Fruit fly (Drosophila melanogaster) whole organism, embryonic: ENCODE results near the gene CG31952.

Experiments used
- Antp ChIP-seq: fragments of 200-800 bp; sonication (Bioruptor generic); optimal IDR thresholded peaks from 3 replicates; lab custom pipeline; 2016; ENCODE audit warnings: missing biosample characterization, missing genetic modification characterization
- B-H1 ChIP-seq: fragments of 200-800 bp; sonication (Bioruptor generic); IDR thresholded peaks from 3 replicates; pipeline ENCODE4 v1.3.6; 2022; ENCODE audit warnings: missing biosample characterization, missing genetic modification characterization
- CG10209 ChIP-seq: fragments of 200-800 bp; sonication (Bioruptor generic); optimal IDR thresholded peaks from 3 replicates; lab custom pipeline; 2017; ENCODE audit warnings: missing biosample characterization, mild to moderate bottlenecking, missing genetic modification characterization, missing genetic modification reagents
- CG15514 ChIP-seq: fragments of 200-800 bp; sonication (Bioruptor generic); optimal IDR thresholded peaks from 3 replicates; lab custom pipeline; 2017; ENCODE audit warnings: missing biosample characterization, missing genetic modification characterization, mild to moderate bottlenecking, moderate library complexity, missing genetic modification reagents
- CG1647 ChIP-seq: fragments of 200-800 bp; sonication (Bioruptor generic); optimal IDR thresholded peaks from 3 replicates; lab custom pipeline; 2016; ENCODE audit warnings: missing biosample characterization, missing genetic modification characterization
- CG17186 ChIP-seq: fragments of 200-800 bp; sonication (Bioruptor generic); optimal IDR thresholded peaks from 3 replicates; lab custom pipeline; 2017; ENCODE audit warnings: missing biosample characterization, missing genetic modification reagents, missing genetic modification characterization
- CG17328 ChIP-seq: fragments of 200-800 bp; sonication (Bioruptor generic); IDR thresholded peaks from 2 replicates; pipeline ENCODE4 v1.3.6; 2022; ENCODE audit warnings: missing biosample characterization, missing genetic modification characterization
- CG17829 ChIP-seq: fragments of 200-800 bp; optimal IDR thresholded peaks from 2 replicates; lab custom pipeline; 2019; ENCODE audit warnings: missing biosample characterization, mild to moderate bottlenecking, missing genetic modification characterization, moderate library complexity
- CG18619 ChIP-seq: fragments of 200-800 bp; sonication (Bioruptor generic); optimal IDR thresholded peaks from 3 replicates; lab custom pipeline; 2017; ENCODE audit warnings: missing biosample characterization, mild to moderate bottlenecking, missing genetic modification characterization
- CG31388 ChIP-seq: fragments of 200-800 bp; sonication (Bioruptor generic); optimal IDR thresholded peaks from 2 replicates; lab custom pipeline; 2016; ENCODE audit warnings: missing biosample characterization, missing genetic modification characterization
- CG3163 ChIP-seq: fragments of 200-800 bp; sonication (Bioruptor generic); optimal IDR thresholded peaks from 3 replicates; lab custom pipeline; 2016; ENCODE audit warnings: missing biosample characterization, missing genetic modification characterization
- CG3281 ChIP-seq: fragments of 200-800 bp; sonication (Bioruptor generic); optimal IDR thresholded peaks from 3 replicates; lab custom pipeline; 2017; ENCODE audit warnings: missing biosample characterization, mild to moderate bottlenecking, missing genetic modification characterization
- CG3407 ChIP-seq: fragments of 200-800 bp; sonication (Bioruptor generic); optimal IDR thresholded peaks from 2 replicates; lab custom pipeline; 2018; ENCODE audit warnings: missing biosample characterization, mild to moderate bottlenecking, missing genetic modification characterization
- CG34224 ChIP-seq: fragments of 200-800 bp; sonication (Bioruptor generic); IDR thresholded peaks from 3 replicates; pipeline ENCODE4 v1.3.6; 2022; ENCODE audit warnings: missing biosample characterization, missing genetic modification characterization; ENCODE audit not compliant: partially characterized antibody
- CG3995 ChIP-seq: fragments of 200-800 bp; sonication (Bioruptor generic); optimal IDR thresholded peaks from 3 replicates; lab custom pipeline; 2016; ENCODE audit warnings: missing biosample characterization, missing genetic modification characterization
- CG4730 ChIP-seq: fragments of 200-800 bp; sonication (Bioruptor generic); IDR thresholded peaks from 2 replicates; pipeline ENCODE4 v1.3.6; 2022; ENCODE audit warnings: missing biosample characterization, missing genetic modification characterization
- CG6272 ChIP-seq: fragments of 200-800 bp; sonication (Bioruptor generic); IDR thresholded peaks from 2 replicates; pipeline ENCODE4 v1.3.6; 2022; ENCODE audit warnings: missing biosample characterization, missing genetic modification characterization
- CG6689 ChIP-seq: fragments of 200-800 bp; sonication (Bioruptor generic); IDR thresholded peaks from 2 replicates; pipeline ENCODE4 v1.3.6; 2022; ENCODE audit warnings: missing biosample characterization, missing genetic modification characterization
- CG6813 ChIP-seq: fragments of 200-800 bp; sonication (Bioruptor generic); optimal IDR thresholded peaks from 2 replicates; lab custom pipeline; 2017; ENCODE audit warnings: missing biosample characterization, missing genetic modification characterization, mild to moderate bottlenecking, moderate library complexity, missing genetic modification reagents
- CG7987 ChIP-seq: fragments of 200-800 bp; sonication (Bioruptor generic); optimal IDR thresholded peaks from 2 replicates; lab custom pipeline; 2018; ENCODE audit warnings: missing biosample characterization, mild to moderate bottlenecking, missing genetic modification characterization, moderate library complexity
- CG8924 ChIP-seq: fragments of 200-800 bp; optimal IDR thresholded peaks from 3 replicates; lab custom pipeline; 2019; ENCODE audit warnings: missing biosample characterization, mild to moderate bottlenecking, missing genetic modification characterization, moderate library complexity
- CG9609 ChIP-seq: fragments of 200-800 bp; sonication (Bioruptor generic); optimal IDR thresholded peaks from 3 replicates; lab custom pipeline; 2016; ENCODE audit warnings: missing biosample characterization, missing genetic modification characterization
- CG9876 ChIP-seq: fragments of 200-800 bp; sonication (Bioruptor generic); optimal IDR thresholded peaks from 2 replicates; lab custom pipeline; 2016; ENCODE audit warnings: missing biosample characterization, missing genetic modification characterization
- E2f2 ChIP-seq: fragments of 200-800 bp; sonication (Bioruptor generic); IDR thresholded peaks from 2 replicates; pipeline ENCODE4 v1.3.6; 2022; ENCODE audit warnings: missing biosample characterization, missing genetic modification characterization
- GATAe ChIP-seq: fragments of 200-800 bp; sonication (Bioruptor generic); conservative IDR thresholded peaks from 2 replicates; pipeline ENCODE4 v1.3.6; 2022; ENCODE audit warnings: missing biosample characterization, missing genetic modification characterization
- Lim3 ChIP-seq: fragments of 200-800 bp; sonication (Bioruptor generic); IDR thresholded peaks from 2 replicates; pipeline ENCODE4 v1.3.6; 2022; ENCODE audit warnings: missing biosample characterization, missing genetic modification characterization
- Nf-YA ChIP-seq: fragments of 200-800 bp; sonication (Bioruptor generic); IDR thresholded peaks from 2 replicates; pipeline ENCODE4 v1.3.6; 2022; ENCODE audit warnings: missing biosample characterization, missing genetic modification characterization
- Oaz ChIP-seq: fragments of 200-800 bp; sonication (Bioruptor generic); IDR thresholded peaks from 2 replicates; pipeline ENCODE4 v1.3.6; 2022; ENCODE audit warnings: missing biosample characterization, missing genetic modification characterization
- Optix ChIP-seq: fragments of 200-800 bp; sonication (Bioruptor generic); IDR thresholded peaks from 3 replicates; pipeline ENCODE4 v1.3.6; 2022; ENCODE audit warnings: missing biosample characterization, missing genetic modification characterization
- Rfx ChIP-seq: fragments of 200-800 bp; sonication (Bioruptor generic); IDR thresholded peaks from 2 replicates; pipeline ENCODE4 v1.3.6; 2022; ENCODE audit warnings: missing biosample characterization, missing genetic modification characterization
- Rx ChIP-seq: fragments of 200-800 bp; sonication (Bioruptor generic); IDR thresholded peaks from 2 replicates; pipeline ENCODE4 v1.3.6; 2022; ENCODE audit warnings: missing biosample characterization, missing genetic modification characterization
- Ssrp ChIP-seq: fragments of 200-800 bp; sonication (Bioruptor generic); optimal IDR thresholded peaks from 2 replicates; lab custom pipeline; 2018; ENCODE audit warnings: missing biosample characterization, mild to moderate bottlenecking, missing genetic modification characterization, moderate library complexity
- TFAM ChIP-seq: fragments of 200-800 bp; sonication (Bioruptor generic); optimal IDR thresholded peaks from 2 replicates; lab custom pipeline; 2017; ENCODE audit warnings: missing biosample characterization, missing genetic modification characterization, inconsistent platforms
- aop ChIP-seq: fragments of 200-800 bp; sonication (Bioruptor generic); IDR thresholded peaks from 2 replicates; pipeline ENCODE4 v1.3.6; 2022; ENCODE audit warnings: missing biosample characterization, missing genetic modification characterization
- ato ChIP-seq: fragments of 200-800 bp; sonication (Bioruptor generic); IDR thresholded peaks from 2 replicates; pipeline ENCODE4 v1.3.6; 2022; ENCODE audit warnings: missing biosample characterization, missing genetic modification characterization; ENCODE audit not compliant: partially characterized antibody
- bcd ChIP-seq: fragments of 200-800 bp; sonication (Bioruptor generic); optimal IDR thresholded peaks from 2 replicates; lab custom pipeline; 2017; ENCODE audit warnings: missing biosample characterization, mild to moderate bottlenecking, missing genetic modification characterization
- cas ChIP-seq: fragments of 200-800 bp; sonication (Bioruptor generic); IDR thresholded peaks from 2 replicates; pipeline ENCODE4 v1.3.6; 2022; ENCODE audit warnings: missing biosample characterization, missing genetic modification characterization
- chinmo ChIP-seq: fragments of 200-800 bp; sonication (Bioruptor generic); IDR thresholded peaks from 4 replicates; pipeline ENCODE4 v1.3.6; 2022; ENCODE audit warnings: missing biosample characterization, missing genetic modification characterization; ENCODE audit not compliant: partially characterized antibody
- dm ChIP-seq: fragments of 200-800 bp; sonication (Bioruptor generic); optimal IDR thresholded peaks from 3 replicates; lab custom pipeline; 2016; ENCODE audit warnings: missing biosample characterization, missing genetic modification characterization
- eve ChIP-seq, 2 experiments: fragments of >200 bp; optimal IDR thresholded peaks; 2 replicates each; lab custom pipeline; 2017; ENCODE audit warnings: missing biosample characterization in 2 of 2, missing genetic modification characterization in 2 of 2
- fd3F ChIP-seq: fragments of 200-800 bp; sonication (Bioruptor generic); optimal IDR thresholded peaks from 2 replicates; lab custom pipeline; 2018; ENCODE audit warnings: missing biosample characterization, mild to moderate bottlenecking, missing genetic modification characterization, moderate library complexity
- ken ChIP-seq: fragments of 200-800 bp; sonication (Bioruptor generic); IDR thresholded peaks from 3 replicates; pipeline ENCODE4 v1.3.6; 2022; ENCODE audit warnings: missing biosample characterization, missing genetic modification characterization
- lov ChIP-seq, 2 experiments: fragments of 200-800 bp in 1 of 2; fragments of >200 bp in 1 of 2; sonication (Bioruptor generic) in 1 of 2; IDR thresholded peaks in 1 of 2; optimal IDR thresholded peaks in 1 of 2; 2 replicates in 1 of 2; 3 replicates in 1 of 2; pipeline versions ENCODE4 v1.3.6 to Lab custom; 2017 to 2022; ENCODE audit warnings: missing biosample characterization in 1 of 2, missing genetic modification characterization in 1 of 2
- pan ChIP-seq, 4 experiments: fragments of >200 bp in 3 of 4; fragments of 200-800 bp in 1 of 4; sonication (Bioruptor generic) in 1 of 4; optimal IDR thresholded peaks in 3 of 4; IDR thresholded peaks in 1 of 4; 2 replicates each; pipeline versions ENCODE4 v1.3.6 to Lab custom; 2017 to 2022; ENCODE audit warnings: missing biosample characterization in 2 of 4, missing genetic modification characterization in 2 of 4, mixed read lengths in 1 of 4
- prd ChIP-seq, 3 experiments: fragments of >200 bp in 2 of 3; fragments of 200-800 bp in 1 of 3; sonication (Bioruptor generic) in 1 of 3; optimal IDR thresholded peaks in 2 of 3; IDR thresholded peaks in 1 of 3; 2 replicates in 2 of 3; 3 replicates in 1 of 3; pipeline versions ENCODE4 v1.3.6 to Lab custom; 2017 to 2022; ENCODE audit warnings: missing biosample characterization in 1 of 3, missing genetic modification characterization in 1 of 3
- scrt ChIP-seq: fragments of 200-800 bp; sonication (Bioruptor generic); optimal IDR thresholded peaks from 2 replicates; lab custom pipeline; 2018; ENCODE audit warnings: missing biosample characterization, mild to moderate bottlenecking, missing genetic modification characterization, moderate library complexity
- sens-2 ChIP-seq: fragments of 200-800 bp; sonication (Bioruptor generic); IDR thresholded peaks from 2 replicates; pipeline ENCODE4 v1.3.6; 2022; ENCODE audit warnings: missing biosample characterization, missing genetic modification characterization
- sug ChIP-seq: fragments of 200-800 bp; optimal IDR thresholded peaks from 2 replicates; lab custom pipeline; 2019; ENCODE audit warnings: missing biosample characterization, mild to moderate bottlenecking, missing genetic modification characterization, moderate library complexity
- tup ChIP-seq: fragments of 200-800 bp; sonication (Bioruptor generic); optimal IDR thresholded peaks from 2 replicates; lab custom pipeline; 2016; ENCODE audit warnings: missing biosample characterization, mild to moderate bottlenecking, missing genetic modification characterization, moderate library complexity
- tx ChIP-seq: fragments of 200-800 bp; sonication (Bioruptor generic); optimal IDR thresholded peaks from 2 replicates; lab custom pipeline; 2016; ENCODE audit warnings: missing biosample characterization, missing genetic modification characterization

The CG31952 gene

dm6 chr2L:3457007-3457406 lies 40.5 kb downstream of the CG31952 start, which contains the start of the genes Cog3 and Sec5 (continued):
- TF ChIP-seq CG3281 (no peak), sug (tag; lab: Kevin White, UChicago) (peak; percentile 81), Rfx (peak; percentile 85), ato (GFP tag; lab: Robert Waterston, UW) (no peak), Ssrp (tag; lab: Kevin White, UChicago) (no peak), CG17328 (GFP tag; lab: Robert Waterston, UW) (no peak), Oaz (GFP tag; lab: Robert Waterston, UW) (peak; percentile 31; the same call in 1 of the 2 replicates), ken (GFP tag; lab: Robert Waterston, UW) (no peak), CG4730 (GFP tag; lab: Robert Waterston, UW) (no peak), Optix (GFP tag; lab: Robert Waterston, UW) (no peak), sens-2 (GFP tag; lab: Robert Waterston, UW) (no peak), fd3F (GFP tag; lab: Kevin White, UChicago) (peak; percentile 34), CG17829 (tag; lab: Kevin White, UChicago) (peak; percentile 76), CG9876 (GFP tag; lab: Kevin White, UChicago) (no peak), cas (GFP tag; lab: Robert Waterston, UW) (no peak), tx (GFP tag; lab: Kevin White, UChicago) (no peak), CG17186 (GFP tag; lab: Kevin White, UChicago) (peak; percentile 60), CG34224 (GFP tag; lab: Robert Waterston, UW) (no peak), CG9609 (peak; percentile 60), chinmo (GFP tag; lab: Robert Waterston, UW) (no peak), CG6272 (peak; percentile 28; the same call in 1 of the 2 replicates), CG10209 (peak; percentile 62), CG6813 (GFP tag; lab: Kevin White, UChicago) (no peak), pan (optimal IDR thresholded peaks at IDR 0.05; lab: Kevin White, UChicago) (no peak), pan (GFP tag; optimal IDR thresholded peaks at IDR 0.05 in 1 of 2, IDR thresholded peaks at IDR 0.05 in 1 of 2) (peak in 1 of 2 experiments; percentile 69), Antp (GFP tag; lab: Kevin White, UChicago) (no peak), TFAM (no peak), Lim3 (GFP tag; lab: Robert Waterston, UW) (no peak), CG8924 (tag; lab: Kevin White, UChicago) (no peak), aop (GFP tag; lab: Robert Waterston, UW) (no peak), E2f2 (peak; percentile 17; the same call in 1 of the 2 replicates), prd (optimal IDR thresholded peaks at IDR 0.05; lab: Kevin White, UChicago) (no peak), prd (GFP tag; IDR thresholded peaks at IDR 0.05; lab: Robert Waterston, UW) (peak; percentile 67; the same call in 2 of the 3 replicates), lov (optimal IDR thresholded peaks at IDR 0.05; lab: Kevin White, UChicago) (no peak), lov (GFP tag; IDR thresholded peaks at IDR 0.05; lab: Robert Waterston, UW) (no peak), CG15514 (peak; percentile 74), CG1647 (no peak), tup (GFP tag; lab: Kevin White, UChicago) (no peak), Rx (GFP tag; lab: Robert Waterston, UW) (no peak), scrt (GFP tag; lab: Kevin White, UChicago) (no peak), CG6689 (peak; percentile 31; the same call in 1 of the 2 replicates), bcd (GFP tag; lab: Kevin White, UChicago) (no peak), CG3163 (GFP tag; lab: Kevin White, UChicago) (no peak), B-H1 (GFP tag; lab: Robert Waterston, UW) (no peak), eve (GFP tag; optimal IDR thresholded peaks at IDR 0.05; lab: Kevin White, UChicago) (no peak), CG18619 (GFP tag; lab: Kevin White, UChicago) (no peak), CG3995 (GFP tag; lab: Kevin White, UChicago) (peak; percentile 31), dm (GFP tag; lab: Kevin White, UChicago) (no peak), CG3407 (GFP tag; lab: Kevin White, UChicago) (no peak), GATAe (GFP tag; lab: Robert Waterston, UW) (no peak), Nf-YA (no peak), CG7987 (GFP tag; lab: Kevin White, UChicago) (peak; percentile 26), CG31388 (no peak)
